Fruit fly (Drosophila melanogaster) whole organism, embryonic: ENCODE measurements around the gene fok.

Source experiments
- CG10959 ChIP-seq: fragments of 200-800 bp; sonication (Bioruptor generic); IDR thresholded peaks from 2 replicates; pipeline ENCODE4 v1.3.6; 2022; ENCODE audit warnings: missing biosample characterization, missing genetic modification characterization
- CG11456 ChIP-seq: fragments of 200-800 bp; sonication (Bioruptor generic); IDR thresholded peaks from 3 replicates; pipeline ENCODE4 v1.3.6; 2022; ENCODE audit warnings: missing biosample characterization, missing genetic modification characterization
- CG11695 ChIP-seq: fragments of 200-800 bp; sonication (Bioruptor generic); IDR thresholded peaks from 3 replicates; pipeline ENCODE4 v1.3.6; 2022; ENCODE audit warnings: missing biosample characterization, missing genetic modification characterization
- CG12104 ChIP-seq: fragments of 200-800 bp; sonication (Bioruptor generic); optimal IDR thresholded peaks from 3 replicates; lab custom pipeline; 2016; ENCODE audit warnings: missing biosample characterization, missing genetic modification characterization
- CG15514 ChIP-seq: fragments of 200-800 bp; sonication (Bioruptor generic); optimal IDR thresholded peaks from 3 replicates; lab custom pipeline; 2017; ENCODE audit warnings: missing biosample characterization, missing genetic modification characterization, mild to moderate bottlenecking, moderate library complexity, missing genetic modification reagents
- CG16813 ChIP-seq: fragments of 200-800 bp; sonication (Bioruptor generic); IDR thresholded peaks from 3 replicates; pipeline ENCODE4 v1.3.6; 2022; ENCODE audit warnings: missing biosample characterization, missing genetic modification characterization; ENCODE audit not compliant: partially characterized antibody
- CG18011 ChIP-seq: fragments of 200-800 bp; sonication (Bioruptor generic); optimal IDR thresholded peaks from 2 replicates; lab custom pipeline; 2017; ENCODE audit warnings: missing biosample characterization, missing genetic modification characterization, mild to moderate bottlenecking, moderate library complexity, missing genotype
- CG30403 ChIP-seq: fragments of 200-800 bp; sonication (Bioruptor generic); optimal IDR thresholded peaks from 3 replicates; lab custom pipeline; 2016; ENCODE audit warnings: missing biosample characterization, missing genetic modification characterization
- CG3065 ChIP-seq: fragments of 200-800 bp; sonication (Bioruptor generic); optimal IDR thresholded peaks from 2 replicates; lab custom pipeline; 2016; ENCODE audit warnings: missing biosample characterization, missing genetic modification characterization
- CG32772 ChIP-seq: fragments of 200-800 bp; sonication (Bioruptor generic); IDR thresholded peaks from 2 replicates; pipeline ENCODE4 v1.3.6; 2022; ENCODE audit warnings: missing biosample characterization, missing genetic modification characterization
- CG3995 ChIP-seq: fragments of 200-800 bp; sonication (Bioruptor generic); optimal IDR thresholded peaks from 3 replicates; lab custom pipeline; 2016; ENCODE audit warnings: missing biosample characterization, missing genetic modification characterization
- CG42726 ChIP-seq: fragments of 200-800 bp; sonication (Bioruptor generic); IDR thresholded peaks from 2 replicates; pipeline ENCODE4 v1.3.6; 2022; ENCODE audit warnings: missing biosample characterization, missing genetic modification characterization; ENCODE audit not compliant: partially characterized antibody
- CG4854 ChIP-seq: fragments of 200-800 bp; sonication (Bioruptor generic); optimal IDR thresholded peaks from 2 replicates; lab custom pipeline; 2016; ENCODE audit warnings: missing biosample characterization, missing genetic modification characterization, inconsistent platforms
- CG6175 ChIP-seq: fragments of 200-800 bp; sonication (Bioruptor generic); IDR thresholded peaks from 3 replicates; pipeline ENCODE4 v1.3.6; 2022; ENCODE audit warnings: missing biosample characterization, missing genetic modification characterization
- CG7556 ChIP-seq: fragments of 200-800 bp; sonication (Bioruptor generic); optimal IDR thresholded peaks from 2 replicates; lab custom pipeline; 2017; ENCODE audit warnings: missing biosample characterization, mild to moderate bottlenecking, missing genetic modification characterization
- CG7963 ChIP-seq: fragments of 200-800 bp; sonication (Bioruptor generic); IDR thresholded peaks from 3 replicates; pipeline ENCODE4 v1.3.6; 2022; ENCODE audit warnings: missing biosample characterization, missing genetic modification characterization; ENCODE audit not compliant: partially characterized antibody
- CG8388 ChIP-seq: fragments of 200-800 bp; sonication (Bioruptor generic); optimal IDR thresholded peaks from 2 replicates; lab custom pipeline; 2019; ENCODE audit warnings: missing biosample characterization, mild to moderate bottlenecking, missing genetic modification characterization, moderate library complexity
- CG8924 ChIP-seq: fragments of 200-800 bp; optimal IDR thresholded peaks from 3 replicates; lab custom pipeline; 2019; ENCODE audit warnings: missing biosample characterization, mild to moderate bottlenecking, missing genetic modification characterization, moderate library complexity
- CoRest ChIP-seq: fragments of 200-800 bp; sonication (Bioruptor generic); optimal IDR thresholded peaks from 3 replicates; lab custom pipeline; 2018; ENCODE audit warnings: missing biosample characterization, mild to moderate bottlenecking, missing genetic modification characterization, moderate library complexity
- Dp ChIP-seq: fragments of 200-800 bp; sonication (Bioruptor generic); optimal IDR thresholded peaks from 2 replicates; lab custom pipeline; 2018; ENCODE audit warnings: missing biosample characterization, mild to moderate bottlenecking, missing genetic modification characterization, moderate library complexity
- E2f1 ChIP-seq: fragments of 200-800 bp; sonication (Bioruptor generic); IDR thresholded peaks from 2 replicates; pipeline ENCODE4 v1.3.6; 2022; ENCODE audit warnings: missing biosample characterization, missing genetic modification characterization
- GATAe ChIP-seq: fragments of 200-800 bp; sonication (Bioruptor generic); conservative IDR thresholded peaks from 2 replicates; pipeline ENCODE4 v1.3.6; 2022; ENCODE audit warnings: missing biosample characterization, missing genetic modification characterization
- H15 ChIP-seq: fragments of 200-800 bp; sonication (Bioruptor generic); IDR thresholded peaks from 3 replicates; pipeline ENCODE4 v1.3.6; 2022; ENCODE audit warnings: missing biosample characterization, missing genetic modification characterization
- H2.0 ChIP-seq: fragments of 200-800 bp; sonication (Bioruptor generic); IDR thresholded peaks from 2 replicates; pipeline ENCODE4 v1.3.6; 2022; ENCODE audit warnings: missing biosample characterization, missing genetic modification characterization
- HLH4C ChIP-seq: fragments of 200-800 bp; sonication (Bioruptor generic); IDR thresholded peaks from 3 replicates; pipeline ENCODE4 v1.3.6; 2022; ENCODE audit warnings: missing biosample characterization, missing genetic modification characterization; ENCODE audit not compliant: partially characterized antibody
- Hr78 ChIP-seq, 2 experiments: fragments of 200-800 bp in 1 of 2; fragments of >200 bp in 1 of 2; sonication (Bioruptor generic) in 1 of 2; optimal IDR thresholded peaks; 2 replicates each; lab custom pipeline; 2017 to 2019; ENCODE audit warnings: missing biosample characterization in 2 of 2, missing genetic modification characterization in 2 of 2, mild to moderate bottlenecking in 1 of 2, moderate library complexity in 1 of 2
- Mad ChIP-seq: fragments of 200-800 bp; sonication (Bioruptor generic); optimal IDR thresholded peaks from 2 replicates; lab custom pipeline; 2016; ENCODE audit warnings: missing biosample characterization, missing genetic modification characterization
- Mes4 ChIP-seq: fragments of 200-800 bp; sonication (Bioruptor generic); optimal IDR thresholded peaks from 2 replicates; lab custom pipeline; 2016; ENCODE audit warnings: missing biosample characterization, missing genetic modification characterization
- Nf-YA ChIP-seq: fragments of 200-800 bp; sonication (Bioruptor generic); IDR thresholded peaks from 2 replicates; pipeline ENCODE4 v1.3.6; 2022; ENCODE audit warnings: missing biosample characterization, missing genetic modification characterization
- NfI ChIP-seq: fragments of 200-800 bp; sonication (Bioruptor generic); optimal IDR thresholded peaks from 3 replicates; lab custom pipeline; 2018; ENCODE audit warnings: missing biosample characterization, mild to moderate bottlenecking, missing genetic modification characterization, moderate library complexity
- Opbp ChIP-seq: fragments of 200-800 bp; sonication (Bioruptor generic); IDR thresholded peaks from 3 replicates; pipeline ENCODE4 v1.3.6; 2022; ENCODE audit warnings: missing biosample characterization, missing genetic modification characterization; ENCODE audit not compliant: partially characterized antibody
- Pdp1 ChIP-seq, 2 experiments: fragments of 200-800 bp; sonication (Bioruptor generic); optimal IDR thresholded peaks; 3 replicates each; lab custom pipeline; 2016; ENCODE audit warnings: missing biosample characterization in 2 of 2, missing genetic modification characterization in 2 of 2, mild to moderate bottlenecking in 1 of 2, moderate library complexity in 1 of 2
- Ssrp ChIP-seq: fragments of 200-800 bp; sonication (Bioruptor generic); optimal IDR thresholded peaks from 2 replicates; lab custom pipeline; 2018; ENCODE audit warnings: missing biosample characterization, mild to moderate bottlenecking, missing genetic modification characterization, moderate library complexity
- ase ChIP-seq: fragments of 200-800 bp; sonication (Bioruptor generic); IDR thresholded peaks from 3 replicates; pipeline ENCODE4 v1.3.6; 2022; ENCODE audit warnings: missing biosample characterization, missing genetic modification characterization
- br ChIP-seq: fragments of >200 bp; optimal IDR thresholded peaks from 2 replicates; lab custom pipeline; 2017
- corto ChIP-seq: fragments of 200-800 bp; sonication (Bioruptor generic); optimal IDR thresholded peaks from 2 replicates; lab custom pipeline; 2016; ENCODE audit warnings: missing biosample characterization, mild to moderate bottlenecking, missing genetic modification characterization, moderate library complexity
- eve ChIP-seq, 2 experiments: fragments of >200 bp; optimal IDR thresholded peaks; 2 replicates each; lab custom pipeline; 2017; ENCODE audit warnings: missing biosample characterization in 2 of 2, missing genetic modification characterization in 2 of 2
- fd102C ChIP-seq: fragments of 200-800 bp; sonication (Bioruptor generic); optimal IDR thresholded peaks from 2 replicates; lab custom pipeline; 2018; ENCODE audit warnings: missing biosample characterization, mild to moderate bottlenecking, missing genetic modification characterization, moderate library complexity
- gcm ChIP-seq: fragments of 200-800 bp; sonication (Bioruptor generic); optimal IDR thresholded peaks from 2 replicates; lab custom pipeline; 2019; ENCODE audit warnings: missing biosample characterization, mild to moderate bottlenecking, missing genetic modification characterization, moderate library complexity
- hbn ChIP-seq: fragments of 200-800 bp; sonication (Bioruptor generic); IDR thresholded peaks from 2 replicates; pipeline ENCODE4 v1.3.6; 2022; ENCODE audit warnings: missing biosample characterization, missing genetic modification characterization; ENCODE audit not compliant: partially characterized antibody
- odd ChIP-seq: fragments of 200-800 bp; sonication (Bioruptor generic); optimal IDR thresholded peaks from 2 replicates; lab custom pipeline; 2017; ENCODE audit warnings: missing biosample characterization, mild to moderate bottlenecking, missing genetic modification characterization
- otp ChIP-seq: fragments of 200-800 bp; sonication (Bioruptor generic); IDR thresholded peaks from 3 replicates; pipeline ENCODE4, ENCODE4 v1.3.6; 2022; ENCODE audit warnings: missing biosample characterization, missing genetic modification characterization
- p53 ChIP-seq: fragments of 200-800 bp; sonication (Bioruptor generic); optimal IDR thresholded peaks from 2 replicates; lab custom pipeline; 2016; ENCODE audit warnings: missing biosample characterization, missing genetic modification characterization
- pfk ChIP-seq: fragments of 200-800 bp; sonication (Bioruptor generic); optimal IDR thresholded peaks from 2 replicates; lab custom pipeline; 2018; ENCODE audit warnings: missing biosample characterization, mild to moderate bottlenecking, missing genetic modification characterization, moderate library complexity
- psq ChIP-seq: fragments of 200-800 bp; sonication (Bioruptor generic); optimal IDR thresholded peaks from 2 replicates; lab custom pipeline; 2017; ENCODE audit warnings: missing biosample characterization, missing genetic modification characterization
- salm ChIP-seq: fragments of 200-800 bp; sonication (Bioruptor generic); optimal IDR thresholded peaks from 2 replicates; lab custom pipeline; 2018; ENCODE audit warnings: missing biosample characterization, mild to moderate bottlenecking, missing genetic modification characterization
- sima ChIP-seq: fragments of 200-800 bp; sonication (Bioruptor generic); optimal IDR thresholded peaks from 2 replicates; lab custom pipeline; 2016; ENCODE audit warnings: missing biosample characterization, missing genetic modification characterization
- wdn ChIP-seq: fragments of 200-800 bp; sonication (Bioruptor generic); IDR thresholded peaks from 2 replicates; pipeline ENCODE4 v1.3.6; 2022; ENCODE audit warnings: missing biosample characterization, missing genetic modification characterization
- wor ChIP-seq: fragments of 200-800 bp; sonication (Bioruptor generic); IDR thresholded peaks from 2 replicates; pipeline ENCODE4 v1.3.6; 2022; ENCODE audit warnings: missing biosample characterization, missing genetic modification characterization

Gene fok

DNA sequence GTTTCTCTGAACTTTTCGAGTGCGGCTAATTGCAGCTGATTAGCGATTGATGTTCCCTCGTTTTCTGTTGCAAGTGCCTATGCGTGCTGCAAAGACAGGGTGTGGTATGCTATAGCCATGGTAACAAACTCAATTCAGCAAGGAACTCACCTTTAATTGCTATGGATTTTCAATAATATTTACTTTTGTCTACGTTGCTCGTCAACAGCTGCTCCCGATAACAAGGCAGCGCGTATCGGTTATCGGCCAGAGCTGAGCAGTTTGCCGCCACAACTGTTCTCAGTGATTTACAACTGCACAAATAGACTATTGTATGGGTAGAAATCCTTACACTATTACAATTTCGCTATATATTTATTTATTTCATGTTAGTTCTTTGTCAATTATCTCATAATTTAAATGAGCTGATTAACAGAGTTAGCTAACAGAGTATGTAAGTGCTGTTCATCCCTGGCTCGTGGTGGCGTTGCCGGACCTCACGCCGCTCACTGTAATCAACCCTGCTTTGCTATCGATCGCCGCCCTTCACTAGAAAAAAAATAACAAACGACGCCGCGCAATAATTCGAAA, 9.6 kb downstream of the fok start, which contains the start of the genes pr and neb (continued):
- no peak for TF ChIP-seq pfk (GFP tag; lab: Kevin White, UChicago)
- TF ChIP-seq E2f1 (GFP tag; lab: Robert Waterston, UW): no peak
- peak; percentile 74 for TF ChIP-seq CG30403
- peak; percentile 64 for TF ChIP-seq HLH4C
- peak; percentile 5 for TF ChIP-seq p53 (GFP tag; lab: Kevin White, UChicago)
- peak; percentile 67 for TF ChIP-seq CG12104 (GFP tag; lab: Kevin White, UChicago)
- peak in 1 of 2 experiments; percentile 2 for TF ChIP-seq eve (GFP tag; optimal IDR thresholded peaks at IDR 0.05; lab: Kevin White, UChicago)
- TF ChIP-seq otp (GFP tag; lab: Robert Waterston, UW): peak; percentile 17; the same call in 1 of the 3 replicates
- no peak for TF ChIP-seq Mes4 (GFP tag; lab: Kevin White, UChicago)
- TF ChIP-seq hbn (GFP tag; lab: Robert Waterston, UW): no peak
- TF ChIP-seq CG3065 (GFP tag; lab: Kevin White, UChicago): no peak
- TF ChIP-seq wor (GFP tag; lab: Robert Waterston, UW): peak; percentile 43; the same call in 1 of the 2 replicates
- 0 out of 3 replicates have a peak, but pooled peaks have one; percentile 25 for TF ChIP-seq ase
- peak; percentile 36 for TF ChIP-seq gcm (GFP tag; lab: Kevin White, UChicago)
- no peak for TF ChIP-seq corto (GFP tag; lab: Kevin White, UChicago)
- TF ChIP-seq CoRest: peak; percentile 75
- no peak for TF ChIP-seq CG11695 (GFP tag; lab: Robert Waterston, UW)
- TF ChIP-seq CG6175 (GFP tag; lab: Robert Waterston, UW): no peak
- TF ChIP-seq H15 (GFP tag; lab: Robert Waterston, UW): no peak
- TF ChIP-seq CG8388: peak; percentile 40
- no peak for TF ChIP-seq Hr78 (GFP tag; optimal IDR thresholded peaks at IDR 0.05; lab: Kevin White, UChicago)
- no peak for TF ChIP-seq sima (GFP tag; lab: Kevin White, UChicago)
- peak; percentile 77; the same call in 1 of the 2 replicates for TF ChIP-seq wdn (GFP tag; lab: Robert Waterston, UW)
- TF ChIP-seq CG7556 (GFP tag; lab: Kevin White, UChicago): peak; percentile 61
- peak; percentile 38; the same call in 1 of the 3 replicates for TF ChIP-seq CG16813 (GFP tag; lab: Robert Waterston, UW)
- TF ChIP-seq H2.0 (GFP tag; lab: Robert Waterston, UW): peak; percentile 48
- TF ChIP-seq Opbp (GFP tag; lab: Robert Waterston, UW): peak; percentile 54; the same call in 2 of the 3 replicates
- TF ChIP-seq CG42726 (GFP tag; lab: Robert Waterston, UW): no peak
- no peak for TF ChIP-seq odd (GFP tag; lab: Kevin White, UChicago)
- TF ChIP-seq Mad (GFP tag; lab: Kevin White, UChicago): peak; percentile 62
- no peak for TF ChIP-seq GATAe
- peak; percentile 77 for TF ChIP-seq CG32772
- TF ChIP-seq CG4854: peak; percentile 57
- no peak for TF ChIP-seq Nf-YA (GFP tag; lab: Robert Waterston, UW)
- peak; percentile 48 for TF ChIP-seq CG10959 (GFP tag; lab: Robert Waterston, UW)
- peak; percentile 37 for TF ChIP-seq Ssrp (tag; lab: Kevin White, UChicago)
- peak; percentile 89 for TF ChIP-seq Dp
- peak; percentile 98 for TF ChIP-seq CG15514
- TF ChIP-seq Pdp1 (GFP tag; optimal IDR thresholded peaks at IDR 0.05; lab: Kevin White, UChicago): peak; percentile 4 to 45
- TF ChIP-seq CG8924 (tag; lab: Kevin White, UChicago): peak; percentile 59
- TF ChIP-seq CG7963 (GFP tag; lab: Robert Waterston, UW): no peak
- peak; percentile 96 for TF ChIP-seq CG3995
- no peak for TF ChIP-seq fd102C (GFP tag; lab: Kevin White, UChicago)
- peak; percentile 52 for TF ChIP-seq NfI (GFP tag; lab: Kevin White, UChicago)
- no peak for TF ChIP-seq psq (GFP tag; lab: Kevin White, UChicago)
- 0 out of 3 replicates have a peak, but pooled peaks have one; percentile 58 for TF ChIP-seq CG11456 (GFP tag; lab: Robert Waterston, UW)
- TF ChIP-seq salm (tag; lab: Kevin White, UChicago): no peak
- peak; percentile 40 for TF ChIP-seq CG18011 (GFP tag; lab: Kevin White, UChicago)
- no peak for TF ChIP-seq br
